Worm (Caenorhabditis elegans) whole organism, late embryonic: ENCODE results near the gene prx-14.

Experiments
- F13H6.1 ChIP-seq: sonication (generic microtip); optimal IDR thresholded peaks from 2 replicates; lab custom pipeline; 2016; ENCODE audit warnings: missing genetic modification characterization, missing compliant biosample characterization
- K02D7.2 ChIP-seq: sonication (generic microtip); optimal IDR thresholded peaks from 2 replicates; lab custom pipeline; 2017; ENCODE audit warnings: mild to moderate bottlenecking, missing genetic modification characterization, missing compliant biosample characterization
- Y22D7AL.16 ChIP-seq: sonication (generic microtip); optimal IDR thresholded peaks from 2 replicates; lab custom pipeline; 2016; ENCODE audit warnings: missing genetic modification characterization, missing compliant biosample characterization
- ahr-1 ChIP-seq: sonication (generic microtip); optimal IDR thresholded peaks from 2 replicates; lab custom pipeline; 2016; ENCODE audit warnings: missing genetic modification characterization, missing compliant biosample characterization
- ama-1 ChIP-seq: fragments of 150-350 bp; optimal IDR thresholded peaks from 2 replicates; lab custom pipeline; 2014
- ceh-19 ChIP-seq: fragments of 200-800 bp; sonication (Bioruptor generic); optimal IDR thresholded peaks from 2 replicates; lab custom pipeline; 2018; ENCODE audit warnings: mild to moderate bottlenecking, missing genetic modification characterization, missing compliant biosample characterization
- ceh-24 ChIP-seq: sonication (generic microtip); optimal IDR thresholded peaks from 2 replicates; lab custom pipeline; 2016; ENCODE audit warnings: mild to moderate bottlenecking, missing genetic modification characterization, missing compliant biosample characterization
- ceh-31 ChIP-seq: sonication (generic microtip); optimal IDR thresholded peaks from 2 replicates; lab custom pipeline; 2016; ENCODE audit warnings: missing genetic modification characterization, missing compliant biosample characterization
- ceh-34 ChIP-seq: sonication (generic microtip); optimal IDR thresholded peaks from 2 replicates; lab custom pipeline; 2016; ENCODE audit warnings: mild to moderate bottlenecking, missing genetic modification characterization, missing compliant biosample characterization
- ceh-48 ChIP-seq: sonication (generic microtip); optimal IDR thresholded peaks from 2 replicates; lab custom pipeline; 2016; ENCODE audit warnings: missing genetic modification characterization, inconsistent platforms, missing compliant biosample characterization
- ceh-6 ChIP-seq: fragments of 200-800 bp; sonication (Bioruptor generic); optimal IDR thresholded peaks from 2 replicates; lab custom pipeline; 2018; ENCODE audit warnings: mild to moderate bottlenecking, missing genetic modification characterization, missing compliant biosample characterization
- ceh-9 ChIP-seq: sonication (generic microtip); optimal IDR thresholded peaks from 2 replicates; lab custom pipeline; 2016; ENCODE audit warnings: mild to moderate bottlenecking, missing genetic modification characterization, inconsistent platforms, missing compliant biosample characterization
- dmd-4 ChIP-seq: sonication (generic microtip); optimal IDR thresholded peaks from 2 replicates; lab custom pipeline; 2016; ENCODE audit warnings: borderline replicate concordance, missing genetic modification characterization, missing compliant biosample characterization
- dve-1 ChIP-seq: sonication (generic microtip); optimal IDR thresholded peaks from 2 replicates; lab custom pipeline; 2017; ENCODE audit warnings: antibody characterized with exemption, mild to moderate bottlenecking, missing genetic modification characterization, missing compliant biosample characterization
- elt-2 ChIP-seq: sonication (generic microtip); optimal IDR thresholded peaks from 2 replicates; lab custom pipeline; 2016; ENCODE audit warnings: missing genetic modification reagents, missing genetic modification characterization, missing compliant biosample characterization
- elt-4 ChIP-seq: sonication (generic microtip); optimal IDR thresholded peaks from 2 replicates; lab custom pipeline; 2016; ENCODE audit warnings: missing genetic modification characterization, missing compliant biosample characterization
- eyg-1 ChIP-seq: sonication (generic microtip); optimal IDR thresholded peaks from 2 replicates; lab custom pipeline; 2016; ENCODE audit warnings: missing genotype, missing genetic modification characterization, missing compliant biosample characterization
- fax-1 ChIP-seq: sonication (generic microtip); optimal IDR thresholded peaks from 2 replicates; lab custom pipeline; 2016; ENCODE audit warnings: missing genotype, missing genetic modification characterization, missing compliant biosample characterization
- fkh-10 ChIP-seq: fragments of 150-350 bp; optimal IDR thresholded peaks from 2 replicates; lab custom pipeline; 2014; ENCODE audit warnings: missing biosample characterization, missing genetic modification reagents, missing genetic modification characterization
- fkh-6 ChIP-seq: sonication (generic microtip); optimal IDR thresholded peaks from 2 replicates; lab custom pipeline; 2016; ENCODE audit warnings: missing genetic modification characterization, missing compliant biosample characterization
- hlh-13 ChIP-seq: fragments of 200-800 bp; sonication (Bioruptor generic); optimal IDR thresholded peaks from 2 replicates; lab custom pipeline; 2018; ENCODE audit warnings: mild to moderate bottlenecking, missing genetic modification characterization, missing compliant biosample characterization
- hlh-15 ChIP-seq: sonication (generic microtip); optimal IDR thresholded peaks from 2 replicates; lab custom pipeline; 2016; ENCODE audit warnings: missing genetic modification characterization, missing compliant biosample characterization
- lim-6 ChIP-seq: sonication (generic microtip); optimal IDR thresholded peaks from 2 replicates; lab custom pipeline; 2016; ENCODE audit warnings: missing genetic modification characterization, missing compliant biosample characterization
- lin-11 ChIP-seq: fragments of 200-800 bp; sonication (Bioruptor generic); optimal IDR thresholded peaks from 2 replicates; lab custom pipeline; 2018; ENCODE audit warnings: mild to moderate bottlenecking, missing genetic modification characterization, missing compliant biosample characterization
- madf-2 ChIP-seq: sonication (generic microtip); optimal IDR thresholded peaks from 2 replicates; lab custom pipeline; 2017; ENCODE audit warnings: missing genetic modification characterization, missing compliant biosample characterization
- mec-3 ChIP-seq: sonication (generic microtip); optimal IDR thresholded peaks from 2 replicates; lab custom pipeline; 2016; ENCODE audit warnings: borderline replicate concordance, missing genetic modification characterization, missing compliant biosample characterization
- nfya-1 ChIP-seq: sonication (generic microtip); optimal IDR thresholded peaks from 2 replicates; lab custom pipeline; 2017; ENCODE audit warnings: missing genetic modification characterization, mild to moderate bottlenecking, missing compliant biosample characterization, antibody characterized with exemption, moderate library complexity
- npax-4 ChIP-seq: sonication (generic microtip); optimal IDR thresholded peaks from 2 replicates; lab custom pipeline; 2016; ENCODE audit warnings: missing genetic modification characterization, missing compliant biosample characterization
- odd-2 ChIP-seq: sonication (generic microtip); optimal IDR thresholded peaks from 2 replicates; lab custom pipeline; 2017; ENCODE audit warnings: antibody characterized with exemption, mild to moderate bottlenecking, missing genetic modification characterization, missing compliant biosample characterization
- pat-9 ChIP-seq: fragments of 200-800 bp; sonication (Bioruptor generic); optimal IDR thresholded peaks from 2 replicates; lab custom pipeline; 2018; ENCODE audit warnings: mild to moderate bottlenecking, missing genetic modification characterization, moderate library complexity, missing compliant biosample characterization
- pqm-1 ChIP-seq: sonication (generic microtip); optimal IDR thresholded peaks from 2 replicates; lab custom pipeline; 2016; ENCODE audit warnings: missing genetic modification characterization, missing compliant biosample characterization
- sox-2 ChIP-seq: fragments of 200-800 bp; sonication (Bioruptor generic); IDR thresholded peaks from 2 replicates; pipeline ENCODE4 v1.3.6; 2022; ENCODE audit warnings: missing genetic modification reagents, missing genetic modification characterization, missing compliant biosample characterization
- tbx-2 ChIP-seq: sonication (generic microtip); optimal IDR thresholded peaks from 2 replicates; lab custom pipeline; 2016; ENCODE audit warnings: missing genetic modification characterization, missing compliant biosample characterization
- tbx-7 ChIP-seq: sonication (generic microtip); optimal IDR thresholded peaks from 2 replicates; lab custom pipeline; 2016; ENCODE audit warnings: missing genotype, missing genetic modification characterization, missing compliant biosample characterization
- ttx-3 ChIP-seq: sonication (generic microtip); optimal IDR thresholded peaks from 2 replicates; lab custom pipeline; 2016; ENCODE audit warnings: missing genetic modification reagents, missing genetic modification characterization, missing compliant biosample characterization
- unc-3 ChIP-seq, 2 experiments: fragments of 200-800 bp in 1 of 2; sonication (Bioruptor generic) in 1 of 2; sonication (generic microtip) in 1 of 2; conservative IDR thresholded peaks in 1 of 2; optimal IDR thresholded peaks in 1 of 2; 2 replicates each; pipeline versions ENCODE4 v1.3.6 to Lab custom; 2016 to 2022; ENCODE audit warnings: missing compliant biosample characterization in 2 of 2, missing genetic modification characterization in 2 of 2, missing genetic modification reagents in 1 of 2
- zip-5 ChIP-seq: sonication (generic microtip); optimal IDR thresholded peaks from 2 replicates; lab custom pipeline; 2016; ENCODE audit warnings: missing genetic modification characterization, missing compliant biosample characterization
- ztf-16 ChIP-seq: sonication (generic microtip); optimal IDR thresholded peaks from 2 replicates; lab custom pipeline; 2017; ENCODE audit warnings: missing genetic modification characterization, missing compliant biosample characterization

prx-14 gene

DNA sequence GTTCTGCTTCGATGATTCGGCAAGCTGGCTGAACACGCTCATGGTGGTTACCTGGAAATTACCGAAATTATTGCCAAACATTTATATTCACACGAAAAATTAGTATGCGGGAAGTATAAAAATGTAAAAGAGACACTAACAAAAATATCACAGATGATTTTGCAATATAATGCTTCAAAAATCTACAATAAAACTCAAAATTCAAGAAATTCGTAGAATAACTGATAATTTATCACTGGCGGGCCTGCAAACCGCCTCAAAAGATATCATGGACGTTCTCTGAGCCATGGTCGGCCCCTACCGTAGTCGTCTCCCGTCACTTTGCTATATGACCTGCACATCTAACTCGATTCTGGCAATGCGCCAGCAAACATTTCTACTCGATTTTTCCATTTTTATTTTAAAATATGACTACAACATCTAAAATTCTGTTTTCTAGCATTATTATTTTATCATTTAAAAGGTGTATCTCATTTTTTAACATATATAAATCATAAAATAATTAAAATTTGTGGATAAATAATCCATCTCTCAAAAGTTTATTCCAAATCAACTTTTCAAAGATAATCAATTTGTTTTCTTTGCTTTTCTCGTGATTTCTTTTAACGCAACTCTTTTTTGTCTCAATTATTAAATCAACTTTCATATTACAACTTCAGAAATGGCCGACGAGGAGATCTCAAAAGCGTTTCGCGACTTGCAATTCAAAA, 33.3 kb upstream of the prx-14 start, which contains the start of the genes F01G4.6 and pfd-1 (continued):
- TF ChIP-seq sox-2 (GFP tag; lab: Robert Waterston, UW) (no peak), K02D7.2 (tag; lab: Kevin White, UChicago) (no peak), Y22D7AL.16 (tag; lab: Kevin White, UChicago) (no peak), ceh-6 (GFP tag; lab: Kevin White, UChicago) (no peak), fkh-10 (no peak), lin-11 (no peak), F13H6.1 (peak; percentile 11), eyg-1 (tag; lab: Kevin White, UChicago) (no peak), zip-5 (tag; lab: Kevin White, UChicago) (no peak), hlh-13 (GFP tag; lab: Kevin White, UChicago) (no peak), fax-1 (no peak), npax-4 (no peak), mec-3 (tag; lab: Kevin White, UChicago) (no peak), tbx-2 (tag; lab: Kevin White, UChicago) (peak; percentile 44), lim-6 (no peak), ttx-3 (tag; lab: Kevin White, UChicago) (no peak), ceh-31 (peak; percentile 50), pqm-1 (tag; lab: Kevin White, UChicago) (no peak), ceh-24 (no peak), madf-2 (tag; lab: Kevin White, UChicago) (no peak), ahr-1 (no peak), elt-4 (tag; lab: Kevin White, UChicago) (no peak), unc-3 (GFP tag; conservative IDR thresholded peaks at IDR 0.05; lab: Robert Waterston, UW) (peak; percentile 29; the same call in 1 of the 2 replicates), unc-3 (tag; optimal IDR thresholded peaks at IDR 0.05; lab: Kevin White, UChicago) (no peak), ceh-19 (GFP tag; lab: Kevin White, UChicago) (no peak), pat-9 (tag; lab: Kevin White, UChicago) (no peak), ceh-9 (tag; lab: Kevin White, UChicago) (no peak), dmd-4 (tag; lab: Kevin White, UChicago) (no peak), tbx-7 (tag; lab: Kevin White, UChicago) (no peak)

DNA sequence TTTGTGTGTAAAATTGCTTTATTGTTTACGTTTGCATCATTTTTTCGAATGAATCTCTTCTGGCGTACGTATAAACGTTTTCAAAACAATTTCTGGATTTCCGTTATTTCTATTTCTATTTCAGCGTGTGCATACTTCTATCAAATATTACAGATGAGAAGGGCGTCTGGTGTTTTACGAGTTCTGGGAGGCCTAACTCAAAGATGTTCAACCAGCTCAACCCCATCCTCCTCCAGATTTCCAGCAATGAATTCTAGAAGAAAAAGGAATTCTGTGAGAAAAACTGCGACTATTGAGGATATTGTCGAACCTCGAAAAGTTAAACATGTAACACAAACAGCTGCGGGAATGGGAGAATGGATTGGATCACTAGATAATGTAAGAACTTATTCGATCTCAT, 32.1 kb upstream of the prx-14 start, which contains the start of gene C08F8.2:
Gene C08F8.2, plus strand, starts transcription at position 154 of the 400 bp plus-strand sequence.
- TF ChIP-seq Y22D7AL.16 (tag; lab: Kevin White, UChicago), result no peak

DNA sequence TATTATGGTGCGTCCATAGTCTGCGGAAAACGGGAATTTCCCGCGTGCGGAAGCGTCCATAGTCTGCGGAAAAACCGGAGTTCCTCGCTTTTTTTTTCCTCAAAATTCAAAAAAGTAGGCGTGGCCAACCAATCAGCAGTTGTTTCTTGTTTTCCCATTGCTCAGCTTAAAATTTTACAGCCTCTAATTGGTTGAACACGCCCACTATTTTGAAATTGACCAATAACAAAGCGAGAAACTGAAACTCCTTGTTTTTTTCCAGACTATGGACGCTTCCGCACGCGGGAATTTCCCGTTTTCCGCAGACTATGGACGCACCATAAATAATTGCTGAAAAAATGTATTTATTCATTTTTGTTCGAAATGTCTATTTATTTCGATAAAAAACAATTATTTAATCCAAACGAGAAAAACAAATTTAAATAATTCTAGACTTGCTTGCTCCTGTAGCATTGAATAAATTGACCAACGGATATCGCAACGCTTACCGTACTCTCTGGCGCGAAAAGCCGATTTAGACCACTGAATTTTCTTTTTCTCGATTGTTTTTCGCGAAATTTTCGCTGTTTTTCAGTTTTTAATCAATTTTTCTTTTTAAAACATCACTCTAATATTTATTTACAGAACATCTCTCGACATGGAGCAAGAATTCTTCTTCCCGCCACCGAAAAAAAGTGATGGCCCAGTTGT, 28.4 kb upstream of the prx-14 start, which contains the start of gene C08F8.3:
Gene C08F8.3, plus strand, starts transcription at position 620 of the 690 bp plus-strand sequence.
- peak; percentile 37 for TF ChIP-seq nfya-1 (tag; lab: Kevin White, UChicago)

DNA sequence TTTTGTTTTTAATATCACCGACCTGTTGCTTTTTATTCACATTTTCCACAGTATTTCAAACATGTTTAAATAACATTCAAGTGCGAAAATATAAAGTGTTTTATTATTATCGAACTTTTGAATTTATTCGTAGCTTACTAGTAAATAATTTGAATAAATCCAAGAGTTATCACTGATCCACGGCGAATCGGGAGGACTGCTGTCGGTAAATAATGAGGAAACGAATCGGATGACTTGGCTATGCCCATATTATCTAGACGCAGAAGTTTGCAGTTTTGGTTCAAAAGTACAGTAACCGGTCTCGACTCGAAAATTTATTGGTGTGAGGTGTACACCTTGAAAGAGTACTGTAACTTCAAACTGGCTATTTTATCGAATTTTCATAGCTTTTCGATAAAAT, 26.4 kb upstream of the prx-14 start:
- no peak for TF ChIP-seq dve-1 (tag; lab: Kevin White, UChicago)
- no peak for TF ChIP-seq nfya-1 (tag; lab: Kevin White, UChicago)
- no peak for TF ChIP-seq fkh-6 (tag; lab: Kevin White, UChicago)
- no peak for TF ChIP-seq ceh-19 (GFP tag; lab: Kevin White, UChicago)
- no peak for TF ChIP-seq ztf-16
- no peak for TF ChIP-seq fax-1
- TF ChIP-seq tbx-2 (tag; lab: Kevin White, UChicago), result no peak
- TF ChIP-seq fkh-10, result no peak
- no peak for TF ChIP-seq ama-1 (lab: Kevin White, UChicago)
- TF ChIP-seq ceh-48 (tag; lab: Kevin White, UChicago), result no peak
- TF ChIP-seq sox-2 (GFP tag; lab: Robert Waterston, UW), result no peak
- TF ChIP-seq ceh-34 (tag; lab: Kevin White, UChicago), result no peak
- no peak for TF ChIP-seq odd-2 (tag; lab: Kevin White, UChicago)
- TF ChIP-seq ahr-1, result no peak
- no peak for TF ChIP-seq ceh-9 (tag; lab: Kevin White, UChicago)
- no peak for TF ChIP-seq elt-2
- no peak for TF ChIP-seq pat-9 (tag; lab: Kevin White, UChicago)
- TF ChIP-seq hlh-15 (tag; lab: Kevin White, UChicago), result no peak
